Worm (Caenorhabditis elegans): ENCODE results near the gene F14H3.4.

The F14H3.4 gene

DNA sequence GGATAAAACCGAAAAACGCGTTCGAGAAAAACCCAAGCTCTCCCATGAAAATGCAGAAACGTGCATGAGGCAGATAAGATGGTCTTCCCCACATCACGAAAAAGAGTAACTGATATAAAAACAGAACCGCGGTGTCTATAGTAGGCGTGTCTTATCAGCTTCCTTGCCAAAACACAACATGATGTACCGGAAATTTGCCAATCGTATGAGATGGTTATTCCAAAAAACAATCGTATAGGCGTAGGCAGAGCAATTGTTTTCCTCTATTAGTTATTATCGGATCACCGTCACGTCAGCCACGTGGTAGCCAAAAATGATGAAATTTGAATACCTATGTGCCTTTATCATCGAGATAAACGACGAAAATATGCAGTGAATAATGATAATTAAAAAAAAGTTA lies 44.6 kb upstream of the F14H3.4 start, which contains the start of gene str-7:
Gene str-7, minus strand, starts transcription at position 101 of the 400 bp plus-strand sequence.
- TF ChIP-seq lin-39 (tag; optimal IDR thresholded peaks at IDR 0.05) (no peak), aly-2 (tag; optimal IDR thresholded peaks at IDR 0.05) (no peak), R02D3.7 (tag; optimal IDR thresholded peaks at IDR 0.05) (no peak), hif-1 (tag; optimal IDR thresholded peaks at IDR 0.05) (no peak)

DNA sequence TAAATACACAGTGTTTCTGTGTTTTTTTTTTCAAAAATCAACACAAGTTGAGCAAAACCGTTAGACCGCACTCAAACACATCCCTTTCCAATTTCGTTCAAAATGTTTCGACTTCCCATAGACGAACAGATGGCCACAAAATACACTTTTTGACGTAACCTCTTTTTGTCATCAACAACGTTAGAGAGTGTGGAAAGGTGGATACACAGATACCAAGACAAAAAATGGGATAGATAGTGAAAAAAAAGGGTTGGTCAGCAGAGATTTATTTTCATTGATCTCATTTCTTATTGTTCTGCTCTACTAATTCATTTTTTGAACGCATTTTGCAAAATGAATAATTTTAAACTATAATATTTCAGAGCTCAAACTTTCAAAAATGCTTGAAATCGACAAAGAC lies 40.0 kb upstream of the F14H3.4 start:
- peak; percentile 11 for TF ChIP-seq dve-1 (tag; optimal IDR thresholded peaks at IDR 0.05; ENCODE audit: insufficient read depth)
- TF ChIP-seq nhr-11 (tag; optimal IDR thresholded peaks at IDR 0.05) = no peak
- no peak for TF ChIP-seq daf-16 (GFP tag; optimal IDR thresholded peaks at IDR 0.05)
- peak; percentile 66 for TF ChIP-seq daf-16 (tag; optimal IDR thresholded peaks at IDR 0.05)
- TF ChIP-seq unc-62 (GFP tag; optimal IDR thresholded peaks at IDR 0.05 in 1 of 2) = peak in 1 of 2 experiments; percentile 94
- TF ChIP-seq unc-62 (tag; optimal IDR thresholded peaks at IDR 0.05) = no peak
- peak; percentile 97 for TF ChIP-seq nhr-28 (tag; optimal IDR thresholded peaks at IDR 0.05)

DNA sequence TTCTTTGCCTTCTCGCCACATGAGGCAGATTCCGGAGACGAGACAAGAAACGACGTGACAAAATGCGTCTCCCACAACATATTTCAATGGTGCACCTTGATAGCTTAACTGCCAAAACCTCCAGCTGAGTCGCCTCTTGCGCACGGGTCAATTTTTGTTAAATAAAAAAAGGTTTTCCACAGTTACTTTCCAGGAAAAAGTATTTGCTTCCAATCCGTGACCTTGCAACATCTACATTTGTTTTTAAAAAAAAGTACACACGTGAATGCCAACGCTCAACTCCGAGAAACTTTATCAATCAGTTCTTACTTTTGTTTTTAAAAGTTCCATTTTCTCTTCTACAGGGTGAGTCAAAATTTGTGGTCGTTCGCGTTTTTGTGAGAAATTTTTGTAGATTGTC lies 39.4 kb upstream of the F14H3.4 start, which contains the start of gene F22B8.7:
Gene F22B8.7, plus strand, starts transcription at position 301 of the 400 bp plus-strand sequence.
- no peak for TF ChIP-seq mes-2 (tag; optimal IDR thresholded peaks at IDR 0.05; ENCODE audit: poor library complexity, severe bottlenecking)
- TF ChIP-seq T26A8.4 (GFP tag; IDR thresholded peaks at IDR 0.05) = no peak
- TF ChIP-seq lim-7 (GFP tag; IDR thresholded peaks at IDR 0.05) = no peak
- TF ChIP-seq tra-1 (GFP tag; IDR thresholded peaks at IDR 0.05) = no peak
- TF ChIP-seq arid-1 (GFP tag; conservative IDR thresholded peaks at IDR 0.05) = no peak
- no peak for TF ChIP-seq php-3 (GFP tag; IDR thresholded peaks at IDR 0.05)
- TF ChIP-seq zip-2 (tag; optimal IDR thresholded peaks at IDR 0.05) = no peak
- TF ChIP-seq set-16 (GFP tag; IDR thresholded peaks at IDR 0.05) = no peak

DNA sequence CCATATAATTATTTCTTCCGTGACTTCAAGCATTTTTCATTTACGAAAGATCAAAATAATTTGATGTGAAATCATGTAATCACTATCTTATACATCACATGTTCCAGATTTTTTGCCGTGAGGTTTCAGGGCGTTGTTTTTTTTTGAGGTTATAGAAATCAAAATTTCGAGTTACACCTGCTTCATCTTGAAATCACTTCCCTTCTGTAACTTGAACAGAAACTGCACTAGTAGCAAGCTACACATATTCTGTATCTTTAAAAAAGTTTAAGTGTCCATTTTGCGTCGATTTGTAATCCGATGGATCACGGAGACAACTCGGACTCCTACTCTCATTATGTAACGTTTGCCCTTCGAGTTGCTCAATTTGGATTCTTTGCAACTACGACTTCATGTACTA lies 35.8 kb upstream of the F14H3.4 start, which contains the start of gene F22B8.3:
Gene F22B8.3, plus strand, starts transcription at position 301 of the 400 bp plus-strand sequence.
- TF ChIP-seq cey-2 (tag; optimal IDR thresholded peaks at IDR 0.05; ENCODE audit: borderline replicate concordance, insufficient read depth) (no peak), ceh-20 (GFP tag; IDR thresholded peaks at IDR 0.05) (no peak), egl-27 (tag; optimal IDR thresholded peaks at IDR 0.05) (no peak), nhr-6 (tag; optimal IDR thresholded peaks at IDR 0.05) (no peak), lin-39 (tag; optimal IDR thresholded peaks at IDR 0.05) (no peak), unc-62 (GFP tag; optimal IDR thresholded peaks at IDR 0.05 in 1 of 2) (peak in 1 of 2 experiments; percentile 48), unc-62 (tag; optimal IDR thresholded peaks at IDR 0.05) (no peak)

DNA sequence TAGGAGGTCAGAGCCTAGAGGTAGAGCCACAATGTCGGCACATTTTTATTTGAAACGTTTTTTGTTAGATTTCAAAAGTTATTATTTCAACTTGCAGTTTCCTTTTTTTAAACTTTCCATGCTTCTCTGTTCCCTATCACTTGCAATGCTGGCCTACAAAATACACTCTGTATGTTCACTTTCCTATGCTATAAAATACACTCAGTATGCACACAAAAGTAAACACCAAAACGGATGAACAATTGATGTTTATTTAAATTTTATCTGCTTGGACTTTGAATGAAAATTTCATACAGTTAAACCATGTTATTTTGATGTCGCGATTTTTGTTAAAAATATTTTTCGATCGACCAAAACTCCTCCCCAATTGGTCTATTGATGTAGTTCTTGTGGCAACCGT lies 25.8 kb upstream of the F14H3.4 start:
- no peak for TF ChIP-seq madf-5 (GFP tag; IDR thresholded peaks at IDR 0.05)
- TF ChIP-seq nhr-6 (tag; optimal IDR thresholded peaks at IDR 0.05) = no peak
- no peak for TF ChIP-seq daf-16 (GFP tag; optimal IDR thresholded peaks at IDR 0.05)
- TF ChIP-seq daf-16 (tag; optimal IDR thresholded peaks at IDR 0.05) = peak; percentile 86
- TF ChIP-seq fos-1 (tag; optimal IDR thresholded peaks at IDR 0.05) = no peak
- TF ChIP-seq pha-4 (GFP tag; IDR thresholded peaks at IDR 0.05) = no peak
- peak; percentile 7 for TF ChIP-seq pha-4 (tag; optimal IDR thresholded peaks at IDR 0.05)
- TF ChIP-seq nhr-28 (tag; optimal IDR thresholded peaks at IDR 0.05) = peak; percentile 87
- TF ChIP-seq php-3 (GFP tag; IDR thresholded peaks at IDR 0.05) = 0 out of 2 replicates have a peak, but pooled peaks have one; percentile 27
- no peak for TF ChIP-seq nhr-42 (GFP tag; IDR thresholded peaks at IDR 0.05)
- TF ChIP-seq attf-4 (tag; optimal IDR thresholded peaks at IDR 0.05) = no peak
- no peak for TF ChIP-seq ceh-82 (tag; optimal IDR thresholded peaks at IDR 0.05)
- no peak for TF ChIP-seq duxl-1 (tag; optimal IDR thresholded peaks at IDR 0.05; ENCODE audit: poor library complexity)
- peak; percentile 27 for TF ChIP-seq dve-1 (tag; optimal IDR thresholded peaks at IDR 0.05; ENCODE audit: insufficient read depth)
- TF ChIP-seq nhr-237 (tag; optimal IDR thresholded peaks at IDR 0.05) = no peak
- TF ChIP-seq pqm-1 (tag; optimal IDR thresholded peaks at IDR 0.05) = no peak
- TF ChIP-seq ceh-20 (GFP tag; IDR thresholded peaks at IDR 0.05) = no peak
- TF ChIP-seq lim-7 (GFP tag; IDR thresholded peaks at IDR 0.05) = no peak
